Worm (Caenorhabditis elegans): Measurements from ENCODE around the gene H41C03.3.

ce11 chrII:5833136-5833535 lies 12.4 kb upstream of the H41C03.3 start, which contains the start of gene gtap-1:
- TF ChIP-seq pha-4 (tag; optimal IDR thresholded peaks at IDR 0.05) (no peak), mab-5 (tag; optimal IDR thresholded peaks at IDR 0.05) (no peak), nhr-12 (tag; optimal IDR thresholded peaks at IDR 0.05) (no peak), flh-1 (GFP tag; optimal IDR thresholded peaks at IDR 0.05) (no peak), nhr-28 (tag; optimal IDR thresholded peaks at IDR 0.05) (no peak), hlh-1 (tag; optimal IDR thresholded peaks at IDR 0.05) (no peak), cnd-1 (tag; optimal IDR thresholded peaks at IDR 0.05) (no peak)
